Fruit fly (Drosophila melanogaster): Measurements from ENCODE around the gene grass.

- TF ChIP-seq Met (GFP tag; optimal IDR thresholded peaks at IDR 0.05) (no peak), net (GFP tag; optimal IDR thresholded peaks at IDR 0.05) (no peak), dsx (GFP tag; optimal IDR thresholded peaks at IDR 0.05; ENCODE audit: poor library complexity, severe bottlenecking) (no peak), CG11902 (GFP tag; optimal IDR thresholded peaks at IDR 0.05) (no peak), Lpt (GFP tag; optimal IDR thresholded peaks at IDR 0.05) (no peak), cyc (GFP tag; optimal IDR thresholded peaks at IDR 0.05) (no peak), CG34406 (GFP tag; optimal IDR thresholded peaks at IDR 0.05) (no peak), Eip78C (GFP tag) (peak; percentile 36)
Measured at dm6 chr3R:27131408-27131807, 26.3 kb upstream of the grass start.
